Worm (Caenorhabditis elegans) whole organism, L1 larva: Measurements from ENCODE around the gene hlh-27.

Experiments
- C04F5.9 ChIP-seq: sonication (generic microtip); optimal IDR thresholded peaks from 2 replicates; lab custom pipeline; 2016; ENCODE audit warnings: missing genetic modification characterization, missing compliant biosample characterization
- C16A3.4 ChIP-seq: fragments of 150-350 bp; optimal IDR thresholded peaks from 2 replicates; lab custom pipeline; 2014; ENCODE audit warnings: missing biosample characterization, missing genetic modification characterization
- alr-1 ChIP-seq: fragments of 200-800 bp; sonication (Bioruptor generic); optimal IDR thresholded peaks from 2 replicates; lab custom pipeline; 2018; ENCODE audit warnings: borderline replicate concordance, mild to moderate bottlenecking, missing genetic modification characterization, missing compliant biosample characterization
- aly-2 ChIP-seq: fragments of 150-350 bp; optimal IDR thresholded peaks from 2 replicates; lab custom pipeline; 2014; ENCODE audit warnings: missing biosample characterization, missing genetic modification characterization
- ama-1 ChIP-seq: fragments of 150-350 bp; optimal IDR thresholded peaks from 2 replicates; lab custom pipeline; 2014
- blmp-1 ChIP-seq: fragments of 150-350 bp; optimal IDR thresholded peaks from 2 replicates; lab custom pipeline; 2014; ENCODE audit warnings: missing biosample characterization, missing genetic modification characterization
- ceh-63 ChIP-seq: fragments of 200-800 bp; sonication (Bioruptor generic); optimal IDR thresholded peaks from 2 replicates; lab custom pipeline; 2018; ENCODE audit warnings: mild to moderate bottlenecking, missing genetic modification characterization, missing compliant biosample characterization
- ceh-8 ChIP-seq: fragments of 200-800 bp; sonication (Bioruptor generic); optimal IDR thresholded peaks from 2 replicates; lab custom pipeline; 2018; ENCODE audit warnings: mild to moderate bottlenecking, missing genetic modification characterization, moderate library complexity, missing compliant biosample characterization
- ceh-90 ChIP-seq: sonication (generic microtip); optimal IDR thresholded peaks from 2 replicates; lab custom pipeline; 2016; ENCODE audit warnings: missing genetic modification characterization, missing compliant biosample characterization
- ces-1 ChIP-seq: fragments of 150-350 bp; optimal IDR thresholded peaks from 2 replicates; lab custom pipeline; 2014; ENCODE audit warnings: missing biosample characterization, missing genetic modification reagents, missing genetic modification characterization
- dpl-1 ChIP-seq, 3 experiments: fragments of 150-350 bp in 2 of 3; sonication (generic microtip) in 1 of 3; optimal IDR thresholded peaks; 2 replicates each; lab custom pipeline; 2014 to 2017; ENCODE audit warnings: missing biosample characterization in 3 of 3, missing genetic modification characterization in 3 of 3, missing genetic modification reagents in 3 of 3
- dsc-1 ChIP-seq: sonication (generic microtip); optimal IDR thresholded peaks from 2 replicates; lab custom pipeline; 2016; ENCODE audit warnings: mild to moderate bottlenecking, missing genetic modification characterization, missing compliant biosample characterization
- efl-3 ChIP-seq: fragments of 200-800 bp; sonication (Bioruptor generic); optimal IDR thresholded peaks from 2 replicates; lab custom pipeline; 2018; ENCODE audit warnings: mild to moderate bottlenecking, missing genetic modification characterization, missing compliant biosample characterization
- irx-1 ChIP-seq: sonication (generic microtip); optimal IDR thresholded peaks from 2 replicates; lab custom pipeline; 2016; ENCODE audit warnings: missing genetic modification characterization, missing compliant biosample characterization
- lin-14 ChIP-seq: fragments of 200-800 bp; sonication (Bioruptor generic); optimal IDR thresholded peaks from 2 replicates; lab custom pipeline; 2018; ENCODE audit warnings: mild to moderate bottlenecking, missing genetic modification characterization, moderate library complexity, missing compliant biosample characterization
- lin-35 ChIP-seq, 2 experiments: fragments of 150-350 bp; optimal IDR thresholded peaks; 2 replicates each; lab custom pipeline; 2014; ENCODE audit warnings: missing biosample characterization in 2 of 2, missing genetic modification characterization in 2 of 2, missing genetic modification reagents in 2 of 2
- lsy-2 ChIP-seq, 2 experiments: fragments of 150-350 bp; optimal IDR thresholded peaks; 2 replicates each; lab custom pipeline; 2014; ENCODE audit warnings: missing biosample characterization in 2 of 2, missing genetic modification characterization in 2 of 2
- mdl-1 ChIP-seq, 2 experiments: fragments of 150-350 bp; optimal IDR thresholded peaks; 2 replicates each; lab custom pipeline; 2014 to 2017; ENCODE audit warnings: missing biosample characterization in 2 of 2, missing genetic modification characterization in 2 of 2, inconsistent platforms in 1 of 2
- mef-2 ChIP-seq: fragments of 150-350 bp; optimal IDR thresholded peaks from 2 replicates; lab custom pipeline; 2014; ENCODE audit warnings: missing biosample characterization, missing genetic modification characterization
- mep-1 ChIP-seq: fragments of 150-350 bp; optimal IDR thresholded peaks from 2 replicates; lab custom pipeline; 2014; ENCODE audit warnings: missing biosample characterization, missing genetic modification characterization
- nhr-12 ChIP-seq: sonication (generic microtip); optimal IDR thresholded peaks from 2 replicates; lab custom pipeline; 2017; ENCODE audit warnings: missing biosample characterization, missing genetic modification characterization
- nhr-237 ChIP-seq: fragments of 150-350 bp; optimal IDR thresholded peaks from 2 replicates; lab custom pipeline; 2014; ENCODE audit warnings: missing biosample characterization, missing genetic modification characterization
- nhr-71 ChIP-seq: sonication (generic microtip); optimal IDR thresholded peaks from 2 replicates; lab custom pipeline; 2016; ENCODE audit warnings: mild to moderate bottlenecking, missing genetic modification characterization, moderate library complexity, missing compliant biosample characterization
- nhr-76 ChIP-seq: sonication (generic microtip); optimal IDR thresholded peaks from 2 replicates; lab custom pipeline; 2017; ENCODE audit warnings: missing biosample characterization, missing genetic modification characterization
- nhr-77 ChIP-seq: fragments of 150-350 bp; optimal IDR thresholded peaks from 2 replicates; lab custom pipeline; 2014; ENCODE audit warnings: missing biosample characterization, missing genetic modification characterization
- nhr-90 ChIP-seq: sonication (generic microtip); optimal IDR thresholded peaks from 2 replicates; lab custom pipeline; 2016; ENCODE audit warnings: mild to moderate bottlenecking, missing genetic modification characterization, missing compliant biosample characterization; ENCODE audit not compliant: poor library complexity
- pqm-1 ChIP-seq: sonication (generic microtip); optimal IDR thresholded peaks from 3 replicates; lab custom pipeline; 2017; ENCODE audit warnings: missing biosample characterization, missing genetic modification characterization
- rnt-1 ChIP-seq: sonication (generic microtip); optimal IDR thresholded peaks from 2 replicates; lab custom pipeline; 2016; ENCODE audit warnings: mild to moderate bottlenecking, missing genetic modification characterization, moderate library complexity, missing compliant biosample characterization
- sptf-1 ChIP-seq: fragments of 150-350 bp; optimal IDR thresholded peaks from 2 replicates; lab custom pipeline; 2014; ENCODE audit warnings: missing biosample characterization, missing genetic modification characterization
- sup-37 ChIP-seq: fragments of 200-800 bp; sonication (Bioruptor generic); optimal IDR thresholded peaks from 2 replicates; lab custom pipeline; 2018; ENCODE audit warnings: mild to moderate bottlenecking, missing genetic modification characterization, missing compliant biosample characterization
- tbx-2 ChIP-seq: sonication (generic microtip); optimal IDR thresholded peaks from 2 replicates; lab custom pipeline; 2016; ENCODE audit warnings: missing genetic modification characterization, missing compliant biosample characterization
- tlp-1 ChIP-seq: fragments of 150-350 bp; optimal IDR thresholded peaks from 2 replicates; lab custom pipeline; 2014; ENCODE audit warnings: missing biosample characterization, missing genetic modification characterization
- unc-130 ChIP-seq: fragments of 150-350 bp; optimal IDR thresholded peaks from 2 replicates; lab custom pipeline; 2017; ENCODE audit warnings: missing biosample characterization, missing genetic modification characterization, inconsistent platforms
- unc-62 ChIP-seq: fragments of 150-350 bp; optimal IDR thresholded peaks from 2 replicates; lab custom pipeline; 2014; ENCODE audit warnings: missing biosample characterization, missing genetic modification reagents, missing genetic modification characterization
- vab-15 ChIP-seq: sonication (generic microtip); optimal IDR thresholded peaks from 2 replicates; lab custom pipeline; 2017; ENCODE audit warnings: missing genotype, mild to moderate bottlenecking, missing genetic modification characterization, missing compliant biosample characterization
- xbp-1 ChIP-seq: sonication (generic microtip); optimal IDR thresholded peaks from 2 replicates; lab custom pipeline; 2016; ENCODE audit warnings: missing genetic modification characterization, missing compliant biosample characterization
- zag-1 ChIP-seq: fragments of 150-350 bp; optimal IDR thresholded peaks from 2 replicates; lab custom pipeline; 2014; ENCODE audit warnings: missing biosample characterization, missing genetic modification characterization
- ztf-11 ChIP-seq, 2 experiments: sonication (generic microtip); optimal IDR thresholded peaks; 2 replicates each; lab custom pipeline; 2016 to 2017; ENCODE audit warnings: missing genetic modification characterization in 2 of 2, missing biosample characterization in 1 of 2, missing compliant biosample characterization in 1 of 2
- ztf-4 ChIP-seq: fragments of 150-350 bp; optimal IDR thresholded peaks from 2 replicates; lab custom pipeline; 2014; ENCODE audit warnings: missing biosample characterization, missing genetic modification characterization

Gene hlh-27

ce11 chrII:5585788-5586187 is 45.8 kb upstream of the hlh-27 start, which contains the start of gene lys-8 (continued):
- TF ChIP-seq ceh-8 (GFP tag; lab: Kevin White, UChicago) (no peak), nhr-12 (tag; lab: Kevin White, UChicago) (no peak), lin-35 (GFP tag; optimal IDR thresholded peaks at IDR 0.05; lab: Kevin White, UChicago) (peak in 1 of 2 experiments; percentile 25), tlp-1 (tag; lab: Kevin White, UChicago) (peak; percentile 89), ceh-63 (GFP tag; lab: Kevin White, UChicago) (no peak), C04F5.9 (tag; lab: Kevin White, UChicago) (no peak), xbp-1 (no peak), dpl-1 (GFP tag; optimal IDR thresholded peaks at IDR 0.05; lab: Kevin White, UChicago) (no peak), mdl-1 (tag; optimal IDR thresholded peaks at IDR 0.05; lab: Kevin White, UChicago) (no peak), irx-1 (tag; lab: Kevin White, UChicago) (no peak), ztf-11 (tag; optimal IDR thresholded peaks at IDR 0.05; lab: Kevin White, UChicago) (no peak)
- TF ChIP-seq, all 84 proteins: peak for 7

- no peak for TF ChIP-seq C04F5.9 (tag; lab: Kevin White, UChicago)
- no peak for TF ChIP-seq tlp-1 (tag; lab: Kevin White, UChicago)
Measured at ce11 chrII:5582309-5582708, 42.3 kb upstream of the hlh-27 start, which contains the start of gene T25E4.2. T25E4.2 (minus strand) TSS chrII:5582409.

ce11 chrII:5579236-5579635 is 39.2 kb upstream of the hlh-27 start:
- TF ChIP-seq mep-1 (tag; lab: Kevin White, UChicago) (no peak), blmp-1 (tag; lab: Kevin White, UChicago) (no peak), nhr-237 (no peak), lin-14 (no peak), ztf-4 (tag; lab: Kevin White, UChicago) (no peak), alr-1 (no peak), ces-1 (no peak), sup-37 (GFP tag; lab: Kevin White, UChicago) (no peak), C04F5.9 (tag; lab: Kevin White, UChicago) (no peak), dsc-1 (tag; lab: Kevin White, UChicago) (no peak), ztf-11 (tag; optimal IDR thresholded peaks at IDR 0.05; lab: Kevin White, UChicago) (no peak), zag-1 (tag; lab: Kevin White, UChicago) (no peak), unc-130 (tag; lab: Kevin White, UChicago) (no peak), efl-3 (GFP tag; lab: Kevin White, UChicago) (no peak), mdl-1 (tag; optimal IDR thresholded peaks at IDR 0.05; lab: Kevin White, UChicago) (no peak), nhr-76 (no peak), nhr-12 (tag; lab: Kevin White, UChicago) (no peak), nhr-71 (tag; lab: Kevin White, UChicago) (no peak), mef-2 (tag; lab: Kevin White, UChicago) (no peak), rnt-1 (tag; lab: Kevin White, UChicago) (no peak)

- TF ChIP-seq tbx-2 (tag; lab: Kevin White, UChicago) (no peak), nhr-90 (no peak), dpl-1 (GFP tag; optimal IDR thresholded peaks at IDR 0.05; lab: Kevin White, UChicago) (no peak)
Measured at ce11 chrII:5578714-5579113, 38.7 kb upstream of the hlh-27 start.

- no peak for TF ChIP-seq ceh-8 (GFP tag; lab: Kevin White, UChicago)
- TF ChIP-seq unc-62 (GFP tag; lab: Kevin White, UChicago) = no peak
- no peak for TF ChIP-seq ztf-11 (tag; optimal IDR thresholded peaks at IDR 0.05; lab: Kevin White, UChicago)
- TF ChIP-seq pqm-1 (tag; lab: Kevin White, UChicago) = no peak
- no peak for TF ChIP-seq irx-1 (tag; lab: Kevin White, UChicago)
- no peak for TF ChIP-seq sptf-1 (tag; lab: Kevin White, UChicago)
- TF ChIP-seq nhr-237 = no peak
- TF ChIP-seq lsy-2 (tag; optimal IDR thresholded peaks at IDR 0.05; lab: Kevin White, UChicago) = no peak
- TF ChIP-seq nhr-77 (tag; lab: Kevin White, UChicago) = no peak
- no peak for TF ChIP-seq ceh-90 (tag; lab: Kevin White, UChicago)
- no peak for TF ChIP-seq aly-2
- TF ChIP-seq dpl-1 (GFP tag; optimal IDR thresholded peaks at IDR 0.05; lab: Kevin White, UChicago) = no peak
- no peak for TF ChIP-seq ama-1
- TF ChIP-seq vab-15 (tag; lab: Kevin White, UChicago) = no peak
- no peak for TF ChIP-seq ztf-4 (tag; lab: Kevin White, UChicago)
- no peak for TF ChIP-seq C16A3.4 (tag; lab: Kevin White, UChicago)
- no peak for TF ChIP-seq lin-35 (GFP tag; optimal IDR thresholded peaks at IDR 0.05; lab: Kevin White, UChicago)
- TF ChIP-seq unc-130 (tag; lab: Kevin White, UChicago) = no peak
Measured at ce11 chrII:5578035-5578434, 38.0 kb upstream of the hlh-27 start, which contains the start of gene T25E4.1. T25E4.1 (plus strand) TSS chrII:5578335.
